Fruit fly (Drosophila melanogaster): ENCODE measurements around the gene CG32032.

DNA sequence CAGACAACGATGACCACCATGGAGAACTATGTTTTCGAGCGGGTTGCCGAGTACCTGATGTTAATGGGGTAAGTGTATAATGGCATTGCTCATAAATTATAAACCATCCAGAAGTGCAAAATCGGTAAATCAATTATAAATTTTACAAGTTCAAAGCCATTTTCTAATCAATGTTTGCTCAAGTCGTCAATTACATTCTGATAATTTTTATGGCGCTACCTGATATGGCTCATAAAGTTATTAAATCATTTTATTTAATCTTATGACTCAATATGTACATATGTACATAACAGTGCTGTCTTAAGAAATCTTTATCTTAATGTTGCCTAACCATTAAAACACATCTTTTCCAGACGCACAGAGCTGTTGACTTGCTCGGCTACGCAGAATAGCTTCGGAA, 46.7 kb downstream of the CG32032 start:
- no peak for TF ChIP-seq Hr96 (GFP tag; optimal IDR thresholded peaks at IDR 0.05)
- TF ChIP-seq Mnt (GFP tag; optimal IDR thresholded peaks at IDR 0.05): no peak
- no peak for TF ChIP-seq CG5204 (GFP tag; optimal IDR thresholded peaks at IDR 0.05)
